Worm (Caenorhabditis elegans) whole organism, L4 larva: ENCODE results near the gene aex-2.

ENCODE experiments used
- F26F4.8 ChIP-seq: fragments of 200-800 bp; sonication (Bioruptor generic); conservative IDR thresholded peaks from 2 replicates; pipeline ENCODE4 v1.3.6; 2022; ENCODE audit warnings: missing genetic modification characterization, missing compliant biosample characterization
- F37D6.2 ChIP-seq: sonication (generic microtip); optimal IDR thresholded peaks from 2 replicates; lab custom pipeline; 2016; ENCODE audit warnings: mild to moderate bottlenecking, missing genetic modification characterization, missing compliant biosample characterization
- F44E2.7 ChIP-seq: fragments of 200-800 bp; sonication (Bioruptor generic); IDR thresholded peaks from 2 replicates; pipeline ENCODE4 v2.1.2; 2022; ENCODE audit warnings: missing genetic modification characterization, missing compliant biosample characterization
- F49E8.2 ChIP-seq: sonication (generic microtip); optimal IDR thresholded peaks from 2 replicates; lab custom pipeline; 2016; ENCODE audit warnings: missing compliant biosample characterization, mild to moderate bottlenecking, missing genetic modification characterization, borderline replicate concordance
- R02D3.7 ChIP-seq: fragments of 150-350 bp; sonication (generic microtip); optimal IDR thresholded peaks from 3 replicates; lab custom pipeline; 2014; ENCODE audit warnings: missing biosample characterization, missing genetic modification characterization
- T20F7.1 ChIP-seq: fragments of 200-800 bp; sonication (Bioruptor generic); optimal IDR thresholded peaks from 2 replicates; lab custom pipeline; 2018; ENCODE audit warnings: mild to moderate bottlenecking, missing genetic modification characterization, missing compliant biosample characterization
- Y105C5A.15 ChIP-seq: fragments of 200-800 bp; sonication (Bioruptor generic); IDR thresholded peaks from 2 replicates; pipeline ENCODE4 v1.3.6; 2022; ENCODE audit warnings: missing genetic modification characterization, missing compliant biosample characterization
- Y5F2A.4 ChIP-seq: fragments of 200-800 bp; sonication (Bioruptor generic); optimal IDR thresholded peaks from 2 replicates; lab custom pipeline; 2018; ENCODE audit warnings: mild to moderate bottlenecking, missing genetic modification characterization, missing compliant biosample characterization
- ama-1 ChIP-seq: fragments of 150-350 bp; optimal IDR thresholded peaks from 2 replicates; lab custom pipeline; 2014; ENCODE audit warnings: inconsistent platforms, mixed read lengths
- arid-1 ChIP-seq: fragments of 200-800 bp; sonication (Bioruptor generic); conservative IDR thresholded peaks from 2 replicates; pipeline ENCODE4 v1.3.6; 2022; ENCODE audit warnings: missing genetic modification reagents, missing genetic modification characterization, missing compliant biosample characterization
- attf-4 ChIP-seq: sonication (generic microtip); optimal IDR thresholded peaks from 3 replicates; lab custom pipeline; 2017; ENCODE audit warnings: missing biosample characterization, missing genetic modification characterization
- ceh-20 ChIP-seq: fragments of 200-800 bp; sonication (Bioruptor generic); IDR thresholded peaks from 2 replicates; pipeline ENCODE4 v1.3.6; 2022; ENCODE audit warnings: missing genetic modification reagents, missing genetic modification characterization, missing compliant biosample characterization
- ceh-28 ChIP-seq: fragments of 150-350 bp; optimal IDR thresholded peaks from 2 replicates; lab custom pipeline; 2014; ENCODE audit warnings: missing biosample characterization, missing genetic modification reagents, missing genetic modification characterization
- ceh-32 ChIP-seq: sonication (generic microtip); optimal IDR thresholded peaks from 2 replicates; lab custom pipeline; 2016; ENCODE audit warnings: mild to moderate bottlenecking, missing genetic modification characterization, missing compliant biosample characterization; ENCODE audit not compliant: poor library complexity
- ceh-44 ChIP-seq: fragments of 200-800 bp; sonication (Bioruptor generic); IDR thresholded peaks from 2 replicates; pipeline ENCODE4 v1.3.6; 2022; ENCODE audit warnings: missing genetic modification reagents, missing genetic modification characterization, missing compliant biosample characterization
- ceh-62 ChIP-seq: sonication (generic microtip); optimal IDR thresholded peaks from 2 replicates; lab custom pipeline; 2017; ENCODE audit warnings: missing biosample characterization, missing genetic modification characterization
- ctbp-1 ChIP-seq: fragments of 200-800 bp; sonication (Bioruptor generic); IDR thresholded peaks from 2 replicates; pipeline ENCODE4 v1.3.6; 2022; ENCODE audit warnings: missing genetic modification reagents, missing genetic modification characterization, missing compliant biosample characterization
- daf-16 ChIP-seq, 3 experiments: sonication (generic microtip); optimal IDR thresholded peaks; 2 replicates each; lab custom pipeline; 2016 to 2017; ENCODE audit warnings: missing genetic modification characterization in 3 of 3, missing genetic modification reagents in 3 of 3, mild to moderate bottlenecking in 2 of 3, missing compliant biosample characterization in 2 of 3, missing biosample characterization in 1 of 3, moderate library complexity in 1 of 3
- daf-8 ChIP-seq: fragments of 200-800 bp; sonication (Bioruptor generic); IDR thresholded peaks from 2 replicates; pipeline ENCODE4 v1.3.6; 2022; ENCODE audit warnings: missing genetic modification characterization, missing compliant biosample characterization
- dve-1 ChIP-seq: sonication (generic microtip); optimal IDR thresholded peaks from 2 replicates; lab custom pipeline; 2017; ENCODE audit warnings: antibody characterized with exemption, mild to moderate bottlenecking, missing genetic modification characterization, missing compliant biosample characterization; ENCODE audit not compliant: insufficient read depth
- egl-27 ChIP-seq: sonication (generic microtip); optimal IDR thresholded peaks from 3 replicates; lab custom pipeline; 2017; ENCODE audit warnings: missing biosample characterization, missing genetic modification reagents, missing genetic modification characterization
- egl-43 ChIP-seq: fragments of 200-800 bp; sonication (Bioruptor generic); IDR thresholded peaks from 2 replicates; pipeline ENCODE4 v1.3.6; 2022; ENCODE audit warnings: missing genetic modification reagents, missing genetic modification characterization, missing compliant biosample characterization
- fos-1 ChIP-seq: fragments of 150-350 bp; optimal IDR thresholded peaks from 2 replicates; lab custom pipeline; 2014; ENCODE audit warnings: missing biosample characterization, missing genetic modification characterization
- gei-8 ChIP-seq: fragments of 200-800 bp; sonication (Bioruptor generic); optimal IDR thresholded peaks from 2 replicates; lab custom pipeline; 2018; ENCODE audit warnings: mild to moderate bottlenecking, missing genetic modification characterization, missing compliant biosample characterization
- hlh-11 ChIP-seq: fragments of 200-800 bp; sonication (Bioruptor generic); optimal IDR thresholded peaks from 2 replicates; lab custom pipeline; 2018; ENCODE audit warnings: mild to moderate bottlenecking, missing genetic modification characterization, missing compliant biosample characterization
- hmg-1.1 ChIP-seq: fragments of 200-800 bp; sonication (Bioruptor generic); IDR thresholded peaks from 2 replicates; pipeline ENCODE4 v1.3.6; 2022; ENCODE audit warnings: missing genetic modification reagents, missing genetic modification characterization, missing compliant biosample characterization
- lin-15B ChIP-seq: fragments of 150-350 bp; sonication (generic microtip); optimal IDR thresholded peaks from 3 replicates; lab custom pipeline; 2014; ENCODE audit warnings: missing biosample characterization, missing genetic modification characterization
- lin-39 ChIP-seq: fragments of 150-350 bp; optimal IDR thresholded peaks from 2 replicates; lab custom pipeline; 2014; ENCODE audit warnings: missing biosample characterization, missing genetic modification reagents, missing genetic modification characterization
- lsy-2 ChIP-seq, 2 experiments: fragments of 150-350 bp in 1 of 2; sonication (generic microtip) in 1 of 2; optimal IDR thresholded peaks; 2 replicates each; lab custom pipeline; 2014 to 2017; ENCODE audit warnings: missing biosample characterization in 2 of 2, missing genetic modification characterization in 2 of 2
- madf-9 ChIP-seq: fragments of 200-800 bp; sonication (Bioruptor generic); conservative IDR thresholded peaks from 2 replicates; pipeline ENCODE4 v1.3.6; 2022; ENCODE audit warnings: missing genetic modification reagents, missing genetic modification characterization, missing compliant biosample characterization
- mep-1 ChIP-seq: fragments of 150-350 bp; sonication (generic microtip); optimal IDR thresholded peaks from 3 replicates; lab custom pipeline; 2014; ENCODE audit warnings: missing biosample characterization, missing genetic modification characterization
- mxl-3 ChIP-seq: fragments of 200-800 bp; sonication (Bioruptor generic); optimal IDR thresholded peaks from 2 replicates; lab custom pipeline; 2018; ENCODE audit warnings: mild to moderate bottlenecking, missing genetic modification characterization, missing compliant biosample characterization
- nhr-102 ChIP-seq: sonication (generic microtip); optimal IDR thresholded peaks from 2 replicates; lab custom pipeline; 2016; ENCODE audit warnings: mild to moderate bottlenecking, missing genetic modification characterization, moderate library complexity, missing compliant biosample characterization
- nhr-237 ChIP-seq: sonication (generic microtip); optimal IDR thresholded peaks from 2 replicates; lab custom pipeline; 2017; ENCODE audit warnings: missing biosample characterization, missing genetic modification characterization
- nhr-28 ChIP-seq: fragments of 150-350 bp; optimal IDR thresholded peaks from 2 replicates; lab custom pipeline; 2014; ENCODE audit warnings: missing biosample characterization, missing genetic modification characterization
- nhr-48 ChIP-seq: sonication (generic microtip); optimal IDR thresholded peaks from 2 replicates; lab custom pipeline; 2016; ENCODE audit warnings: mild to moderate bottlenecking, missing genetic modification characterization, missing compliant biosample characterization
- nhr-6 ChIP-seq: fragments of 150-350 bp; optimal IDR thresholded peaks from 2 replicates; lab custom pipeline; 2014; ENCODE audit warnings: missing biosample characterization, missing genetic modification characterization
- rbr-2 ChIP-seq: sonication (generic microtip); optimal IDR thresholded peaks from 2 replicates; lab custom pipeline; 2016; ENCODE audit warnings: missing genotype, missing genetic modification characterization, missing compliant biosample characterization
- saeg-2 ChIP-seq: fragments of 200-800 bp; sonication (Bioruptor generic); IDR thresholded peaks from 2 replicates; pipeline ENCODE4 v1.3.6; 2022; ENCODE audit warnings: missing genetic modification reagents, missing genetic modification characterization, missing compliant biosample characterization
- sdz-12 ChIP-seq: fragments of 200-800 bp; sonication (Bioruptor generic); optimal IDR thresholded peaks from 2 replicates; lab custom pipeline; 2018; ENCODE audit warnings: mild to moderate bottlenecking, missing genetic modification characterization, missing compliant biosample characterization
- snpc-1.2 ChIP-seq: fragments of 200-800 bp; sonication (Bioruptor generic); IDR thresholded peaks from 2 replicates; pipeline ENCODE4 v1.3.6; 2022; ENCODE audit warnings: missing genetic modification reagents, missing genetic modification characterization, missing compliant biosample characterization
- snpc-4 ChIP-seq: fragments of 150-350 bp; optimal IDR thresholded peaks from 2 replicates; lab custom pipeline; 2014; ENCODE audit warnings: missing biosample characterization, missing genetic modification characterization
- spr-1 ChIP-seq: sonication (generic microtip); optimal IDR thresholded peaks from 2 replicates; lab custom pipeline; 2016; ENCODE audit warnings: mild to moderate bottlenecking, missing genetic modification characterization, missing compliant biosample characterization
- spr-3 ChIP-seq: fragments of 200-800 bp; sonication (Bioruptor generic); optimal IDR thresholded peaks from 2 replicates; lab custom pipeline; 2018; ENCODE audit warnings: mild to moderate bottlenecking, missing genetic modification characterization, missing compliant biosample characterization
- tag-97 ChIP-seq: fragments of 200-800 bp; sonication (Bioruptor generic); IDR thresholded peaks from 2 replicates; pipeline ENCODE4 v1.3.6; 2022; ENCODE audit warnings: missing genetic modification characterization, missing compliant biosample characterization
- unc-62 ChIP-seq, 3 experiments: fragments of 150-350 bp in 1 of 3; sonication (generic microtip); optimal IDR thresholded peaks in 2 of 3; peaks in 1 of 3; 1 replicate in 1 of 3; 2 replicates in 2 of 3; lab custom pipeline; 2014 to 2017; ENCODE audit warnings: missing biosample characterization in 3 of 3, missing genetic modification characterization in 3 of 3, missing genetic modification reagents in 3 of 3, missing genotype in 1 of 3
- vab-7 ChIP-seq: fragments of 200-800 bp; sonication (Bioruptor generic); IDR thresholded peaks from 2 replicates; pipeline ENCODE4 v1.3.6; 2022; ENCODE audit warnings: missing genetic modification reagents, missing genetic modification characterization, missing compliant biosample characterization
- zag-1 ChIP-seq: fragments of 150-350 bp; optimal IDR thresholded peaks from 2 replicates; lab custom pipeline; 2014; ENCODE audit warnings: missing biosample characterization, missing genetic modification characterization
- zip-11 ChIP-seq: fragments of 200-800 bp; sonication (Bioruptor generic); IDR thresholded peaks from 2 replicates; pipeline ENCODE4 v1.3.6; 2022; ENCODE audit warnings: missing genetic modification characterization, missing compliant biosample characterization
- ztf-11 ChIP-seq: fragments of 150-350 bp; optimal IDR thresholded peaks from 2 replicates; lab custom pipeline; 2014; ENCODE audit warnings: missing biosample characterization, missing genetic modification characterization

Gene aex-2

DNA sequence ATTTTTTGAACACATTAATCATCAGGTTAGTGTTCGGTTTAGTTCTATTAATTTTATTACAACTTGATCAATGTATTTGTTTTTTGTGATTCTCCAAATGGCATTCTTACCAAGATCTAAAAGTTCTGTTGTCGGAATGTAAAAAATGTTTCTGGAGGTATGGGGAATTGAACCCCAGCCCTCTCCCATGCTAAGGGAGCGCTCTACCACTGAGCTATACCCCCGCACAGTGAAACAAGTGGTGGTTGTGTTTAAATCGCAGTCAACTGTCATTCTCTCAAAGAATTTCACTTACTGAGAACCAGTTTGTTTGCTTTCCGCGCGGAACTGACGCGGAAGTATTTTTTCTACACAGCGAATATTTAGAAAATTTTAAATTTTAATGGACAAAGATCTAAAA, 15.2 kb downstream of the aex-2 start (continued):
- peak; percentile 85 for TF ChIP-seq arid-1 (GFP tag; lab: Robert Waterston, UW)
- 0 out of 2 replicates have a peak, but pooled peaks have one; percentile 65 for TF ChIP-seq tag-97 (GFP tag; lab: Robert Waterston, UW)
- 0 out of 2 replicates have a peak, but pooled peaks have one; percentile 34 for TF ChIP-seq Y105C5A.15 (GFP tag; lab: Robert Waterston, UW)
- TF ChIP-seq spr-1 (tag; lab: Kevin White, UChicago): peak; percentile 73
- TF ChIP-seq nhr-48: peak; percentile 70
- TF ChIP-seq snpc-1.2 (GFP tag; lab: Robert Waterston, UW): peak; percentile 89
- TF ChIP-seq hlh-11: peak; percentile 5
- TF ChIP-seq egl-43: no peak
- peak; percentile 59; the same call in 1 of the 2 replicates for TF ChIP-seq zip-11 (GFP tag; lab: Robert Waterston, UW)
- TF ChIP-seq F49E8.2 (tag; lab: Kevin White, UChicago): peak; percentile 64
- no peak for TF ChIP-seq nhr-28
- TF ChIP-seq lsy-2 (tag; optimal IDR thresholded peaks at IDR 0.05; lab: Kevin White, UChicago): peak in 1 of 2 experiments; percentile 41
- no peak for TF ChIP-seq nhr-237 (tag; lab: Kevin White, UChicago)
- TF ChIP-seq dve-1 (tag; lab: Kevin White, UChicago): peak; percentile 40
- no peak for TF ChIP-seq ceh-32 (tag; lab: Kevin White, UChicago)
- TF ChIP-seq F26F4.8: peak; percentile 95
- TF ChIP-seq F44E2.7 (GFP tag; lab: Robert Waterston, UW): peak; percentile 76; the same call in 1 of the 2 replicates
- peak; percentile 79 for TF ChIP-seq ctbp-1 (GFP tag; lab: Robert Waterston, UW)
- no peak for TF ChIP-seq ztf-11 (tag; lab: Kevin White, UChicago)
- TF ChIP-seq vab-7: peak; percentile 85
- peak; percentile 46 for TF ChIP-seq T20F7.1 (GFP tag; lab: Kevin White, UChicago)
- peak; percentile 73 for TF ChIP-seq Y5F2A.4 (GFP tag; lab: Kevin White, UChicago)
- no peak for TF ChIP-seq ama-1 (lab: Kevin White, UChicago)
- TF ChIP-seq attf-4: no peak
- peak; percentile 76; the same call in 1 of the 2 replicates for TF ChIP-seq saeg-2 (GFP tag; lab: Robert Waterston, UW)
- no peak for TF ChIP-seq egl-27 (tag; lab: Kevin White, UChicago)
- TF ChIP-seq ceh-62: no peak
- TF ChIP-seq daf-16 (GFP tag; optimal IDR thresholded peaks at IDR 0.05; lab: Kevin White, UChicago): peak; percentile 58 to 91
- TF ChIP-seq daf-16 (tag; optimal IDR thresholded peaks at IDR 0.05; lab: Kevin White, UChicago): peak; percentile 30
- no peak for TF ChIP-seq ceh-28 (tag; lab: Kevin White, UChicago)
- TF ChIP-seq snpc-4 (tag; lab: Kevin White, UChicago): no peak
- peak; percentile 58 for TF ChIP-seq rbr-2 (tag; lab: Kevin White, UChicago)
- no peak for TF ChIP-seq daf-8 (GFP tag; lab: Robert Waterston, UW)
- TF ChIP-seq hmg-1.1 (GFP tag; lab: Robert Waterston, UW): peak; percentile 87
- TF ChIP-seq nhr-6: no peak
- TF ChIP-seq R02D3.7 (tag; lab: Kevin White, UChicago): no peak
- TF ChIP-seq lin-15B: no peak
- peak; percentile 61 for TF ChIP-seq sdz-12 (GFP tag; lab: Kevin White, UChicago)
- TF ChIP-seq fos-1 (tag; lab: Kevin White, UChicago): no peak
- peak; percentile 60 for TF ChIP-seq mep-1 (tag; lab: Kevin White, UChicago)
- peak; percentile 83 for TF ChIP-seq madf-9 (GFP tag; lab: Robert Waterston, UW)
- peak; percentile 58 for TF ChIP-seq gei-8 (GFP tag; lab: Kevin White, UChicago)
- no peak for TF ChIP-seq lin-39
- TF ChIP-seq nhr-102 (tag; lab: Kevin White, UChicago): peak; percentile 73
- TF ChIP-seq F37D6.2: peak; percentile 32
- no peak for TF ChIP-seq unc-62 (GFP tag; optimal IDR thresholded peaks at IDR 0.05 in 1 of 2; lab: Kevin White, UChicago)
- TF ChIP-seq unc-62 (tag; optimal IDR thresholded peaks at IDR 0.05; lab: Kevin White, UChicago): no peak
- no peak for TF ChIP-seq zag-1
- TF ChIP-seq mxl-3 (GFP tag; lab: Kevin White, UChicago): peak; percentile 41
- peak; percentile 91 for TF ChIP-seq ceh-44 (GFP tag; lab: Robert Waterston, UW)
- TF ChIP-seq ceh-20 (GFP tag; lab: Robert Waterston, UW): peak; percentile 60; the same call in 1 of the 2 replicates
- TF ChIP-seq spr-3: peak; percentile 63
